Worm (Caenorhabditis elegans) whole organism, mixed stage, embryonic: Measurements from ENCODE around the gene C35A11.4.

Experiments used
- blmp-1 ChIP-seq: fragments of 150-350 bp; optimal IDR thresholded peaks from 2 replicates; lab custom pipeline; 2014; ENCODE audit warnings: missing biosample characterization, missing genetic modification characterization
- ceh-39 ChIP-seq: fragments of 150-350 bp; optimal IDR thresholded peaks from 2 replicates; lab custom pipeline; 2014; ENCODE audit warnings: missing biosample characterization, missing genetic modification characterization
- ceh-83 ChIP-seq: fragments of 200-800 bp; sonication (Bioruptor generic); optimal IDR thresholded peaks from 2 replicates; lab custom pipeline; 2018; ENCODE audit warnings: mild to moderate bottlenecking, missing genetic modification characterization, missing compliant biosample characterization
- elt-1 ChIP-seq: sonication (generic microtip); optimal IDR thresholded peaks from 2 replicates; lab custom pipeline; 2017; ENCODE audit warnings: missing genetic modification characterization, mild to moderate bottlenecking, missing compliant biosample characterization, antibody characterized with exemption, moderate library complexity, borderline replicate concordance; ENCODE audit not compliant: insufficient read depth
- elt-3 ChIP-seq: fragments of 150-350 bp; optimal IDR thresholded peaks from 2 replicates; lab custom pipeline; 2014; ENCODE audit warnings: missing biosample characterization, missing genetic modification characterization
- lin-13 ChIP-seq: fragments of 150-350 bp; optimal IDR thresholded peaks from 2 replicates; lab custom pipeline; 2014; ENCODE audit warnings: missing biosample characterization, missing genetic modification characterization
- nhr-12 ChIP-seq: fragments of 150-350 bp; optimal IDR thresholded peaks from 2 replicates; lab custom pipeline; 2014; ENCODE audit warnings: missing biosample characterization, missing genetic modification characterization
- nhr-2 ChIP-seq: fragments of 150-350 bp; optimal IDR thresholded peaks from 2 replicates; lab custom pipeline; 2014; ENCODE audit warnings: missing biosample characterization, missing genetic modification characterization
- unc-39 ChIP-seq: fragments of 150-350 bp; optimal IDR thresholded peaks from 2 replicates; lab custom pipeline; 2014; ENCODE audit warnings: missing biosample characterization, missing genetic modification characterization
- unc-62 ChIP-seq: fragments of 150-350 bp; optimal IDR thresholded peaks from 2 replicates; lab custom pipeline; 2014; ENCODE audit warnings: missing biosample characterization, missing genetic modification reagents, missing genetic modification characterization
- ztf-11 ChIP-seq: fragments of 150-350 bp; optimal IDR thresholded peaks from 2 replicates; lab custom pipeline; 2014; ENCODE audit warnings: missing biosample characterization, missing genetic modification characterization

DNA sequence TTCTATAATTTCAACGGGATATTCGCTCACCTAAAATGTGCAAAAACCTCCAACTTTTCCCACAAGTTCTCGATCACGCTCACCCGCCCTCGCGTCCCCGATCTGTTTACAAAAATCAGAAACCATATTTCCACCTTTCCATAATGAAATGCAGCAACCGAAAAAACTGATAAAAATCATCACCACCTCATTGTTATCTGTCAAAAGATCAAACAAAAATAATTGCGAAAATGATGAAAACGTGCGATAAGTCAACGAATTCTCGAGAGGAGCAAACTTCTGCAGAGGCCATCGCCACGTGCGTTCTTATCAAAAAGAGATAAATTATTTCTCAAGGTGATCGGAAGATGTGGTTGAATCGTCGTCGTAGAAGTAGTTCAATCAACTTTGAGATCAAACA is 32.1 kb upstream of the C35A11.4 start:
- TF ChIP-seq unc-39 (no peak), elt-3 (tag; lab: Kevin White, UChicago) (no peak), nhr-12 (tag; lab: Kevin White, UChicago) (no peak), ceh-39 (tag; lab: Kevin White, UChicago) (no peak), nhr-2 (tag; lab: Kevin White, UChicago) (no peak), unc-62 (GFP tag; lab: Kevin White, UChicago) (no peak), blmp-1 (tag; lab: Kevin White, UChicago) (no peak), lin-13 (tag; lab: Kevin White, UChicago) (no peak), ztf-11 (tag; lab: Kevin White, UChicago) (no peak), ceh-83 (no peak), elt-1 (peak; percentile 81)
